Fruit fly (Drosophila melanogaster): Measurements from ENCODE around the gene trol.

trol gene

dm6 chrX:2591315-2591999 lies 46.2 kb upstream of the trol start (continued):
- TF ChIP-seq Fer3 (tag; optimal IDR thresholded peaks at IDR 0.05) (peak; percentile 8), eyg (GFP tag; optimal IDR thresholded peaks at IDR 0.05) (no peak), usp (GFP tag; optimal IDR thresholded peaks at IDR 0.05) (no peak), nom (GFP tag; optimal IDR thresholded peaks at IDR 0.05) (no peak), ap (GFP tag; IDR thresholded peaks at IDR 0.05) (no peak), Blimp-1 (GFP tag; optimal IDR thresholded peaks at IDR 0.05) (no peak), exex (tag; optimal IDR thresholded peaks at IDR 0.05) (peak; percentile 83), Awh (GFP tag; IDR thresholded peaks at IDR 0.05) (no peak), MTF-1 (GFP tag; optimal IDR thresholded peaks at IDR 0.05; ENCODE audit: borderline replicate concordance) (no peak), CG11723 (GFP tag; optimal IDR thresholded peaks at IDR 0.05) (no peak), Poxn (GFP tag; IDR thresholded peaks at IDR 0.05) (no peak), chn (GFP tag; optimal IDR thresholded peaks at IDR 0.05) (no peak), vvl (GFP tag; IDR thresholded peaks at IDR 0.05) (no peak), sens (GFP tag) (no peak), CG12219 (GFP tag; optimal IDR thresholded peaks at IDR 0.05) (no peak), unpg (GFP tag; optimal IDR thresholded peaks at IDR 0.05) (no peak), CG6683 (GFP tag; optimal IDR thresholded peaks at IDR 0.05) (peak; percentile 5), chm (GFP tag; IDR thresholded peaks at IDR 0.05) (no peak), CG13775 (GFP tag; optimal IDR thresholded peaks at IDR 0.05) (peak; percentile 21), CG9932 (GFP tag; IDR thresholded peaks at IDR 0.05) (peak; percentile 38; the same call in 1 of the 2 replicates), Xbp1 (GFP tag; optimal IDR thresholded peaks at IDR 0.05) (no peak), CG7987 (GFP tag; optimal IDR thresholded peaks at IDR 0.05) (no peak), Bgb (GFP tag; IDR thresholded peaks at IDR 0.05; ENCODE audit: partially characterized antibody) (no peak), Antp (GFP tag; optimal IDR thresholded peaks at IDR 0.05) (peak; percentile 19), ttk (GFP tag; IDR thresholded peaks at IDR 0.05) (no peak), psq (GFP tag; optimal IDR thresholded peaks at IDR 0.05) (no peak), CG4854 (GFP tag; optimal IDR thresholded peaks at IDR 0.05) (no peak), seq (GFP tag; IDR thresholded peaks at IDR 0.05) (peak; percentile 15; the same call in 1 of the 2 replicates), sens-2 (GFP tag; IDR thresholded peaks at IDR 0.05) (no peak), CG16813 (GFP tag; IDR thresholded peaks at IDR 0.05; ENCODE audit: partially characterized antibody) (no peak), HHEX (GFP tag; optimal IDR thresholded peaks at IDR 0.05) (peak; percentile 45), croc (GFP tag; conservative IDR thresholded peaks at IDR 0.05) (no peak), Fer2 (tag; optimal IDR thresholded peaks at IDR 0.05) (no peak), CG8924 (tag; optimal IDR thresholded peaks at IDR 0.05) (peak; percentile 37), CG10366 (GFP tag; IDR thresholded peaks at IDR 0.05) (no peak), CG1024 (GFP tag; IDR thresholded peaks at IDR 0.05) (no peak), CG12299 (tag; optimal IDR thresholded peaks at IDR 0.05) (no peak), Meics (GFP tag; optimal IDR thresholded peaks at IDR 0.05) (peak; percentile 72), CG10431 (GFP tag; optimal IDR thresholded peaks at IDR 0.05) (no peak), CG10565 (GFP tag; optimal IDR thresholded peaks at IDR 0.05) (no peak), Eip74EF (GFP tag; optimal IDR thresholded peaks at IDR 0.05) (no peak), D19B (GFP tag; optimal IDR thresholded peaks at IDR 0.05) (no peak), CG10147 (GFP tag; optimal IDR thresholded peaks at IDR 0.05) (no peak), CG7928 (GFP tag; optimal IDR thresholded peaks at IDR 0.05) (no peak), CG11093 (GFP tag; IDR thresholded peaks at IDR 0.05) (no peak), CG9609 (GFP tag; optimal IDR thresholded peaks at IDR 0.05) (peak; percentile 12), fu2 (GFP tag; optimal IDR thresholded peaks at IDR 0.05) (peak; percentile 3), PHDP (tag; optimal IDR thresholded peaks at IDR 0.05) (peak; percentile 24), CG4404 (GFP tag; IDR thresholded peaks at IDR 0.05) (no peak), CG18262 (tag; optimal IDR thresholded peaks at IDR 0.05) (peak; percentile 15)
